Worm (Caenorhabditis elegans): Measurements from ENCODE around the gene sru-26.
A peak's percentile ranks its signal among the peaks of the same experiment; 100 is the strongest.

The sru-26 gene

DNA sequence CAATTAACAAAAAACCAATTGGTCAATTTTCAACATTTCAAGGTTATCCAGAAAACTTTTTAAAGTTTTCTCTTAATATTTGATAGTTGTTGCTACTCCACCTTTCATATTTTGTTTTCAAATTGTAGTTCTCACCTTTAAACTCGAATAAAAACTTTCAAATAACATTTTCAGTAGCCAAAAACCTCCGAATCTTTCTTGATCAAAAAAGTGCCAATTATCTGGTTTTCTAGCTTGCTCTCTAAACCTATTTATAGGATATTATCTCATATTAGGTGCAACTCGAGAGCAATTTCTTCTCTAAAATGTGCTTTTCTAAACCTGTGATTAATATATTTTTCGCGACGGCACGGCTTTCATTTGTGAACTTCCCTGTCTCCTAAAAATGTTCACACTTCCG is at the start of gene sru-26:
Gene sru-26, plus strand, starts transcription at position 301 of the 400 bp plus-strand sequence.
- TF ChIP-seq pqm-1 (tag; optimal IDR thresholded peaks at IDR 0.05): no peak
- no peak for TF ChIP-seq pax-3 (tag; optimal IDR thresholded peaks at IDR 0.05)
- no peak for TF ChIP-seq unc-98 (GFP tag; IDR thresholded peaks at IDR 0.05)
- TF ChIP-seq ceh-90 (tag; optimal IDR thresholded peaks at IDR 0.05): no peak
- no peak for TF ChIP-seq xbp-1 (tag; optimal IDR thresholded peaks at IDR 0.05)
- no peak for TF ChIP-seq nhr-19 (GFP tag; conservative IDR thresholded peaks at IDR 0.05)
- TF ChIP-seq fkh-8 (tag; optimal IDR thresholded peaks at IDR 0.05): no peak
- no peak for TF ChIP-seq mdl-1 (tag; optimal IDR thresholded peaks at IDR 0.05)
- TF ChIP-seq fos-1 (tag; optimal IDR thresholded peaks at IDR 0.05): no peak
- no peak for TF ChIP-seq nhr-76 (tag; optimal IDR thresholded peaks at IDR 0.05)
- no peak for TF ChIP-seq nhr-77 (tag; optimal IDR thresholded peaks at IDR 0.05)
- TF ChIP-seq ceh-63 (GFP tag; optimal IDR thresholded peaks at IDR 0.05): no peak
- TF ChIP-seq lin-39 (tag; optimal IDR thresholded peaks at IDR 0.05): no peak
- no peak for TF ChIP-seq irx-1 (tag; optimal IDR thresholded peaks at IDR 0.05)
- no peak for TF ChIP-seq hlh-17 (GFP tag; optimal IDR thresholded peaks at IDR 0.05; ENCODE audit: borderline replicate concordance)
- TF ChIP-seq nhr-237 (tag; optimal IDR thresholded peaks at IDR 0.05): no peak
- no peak for TF ChIP-seq sox-4 (tag; optimal IDR thresholded peaks at IDR 0.05)
- no peak for TF ChIP-seq efl-1 (optimal IDR thresholded peaks at IDR 0.05)
- TF ChIP-seq efl-1 (GFP tag; optimal IDR thresholded peaks at IDR 0.05 in 1 of 2): no peak

DNA sequence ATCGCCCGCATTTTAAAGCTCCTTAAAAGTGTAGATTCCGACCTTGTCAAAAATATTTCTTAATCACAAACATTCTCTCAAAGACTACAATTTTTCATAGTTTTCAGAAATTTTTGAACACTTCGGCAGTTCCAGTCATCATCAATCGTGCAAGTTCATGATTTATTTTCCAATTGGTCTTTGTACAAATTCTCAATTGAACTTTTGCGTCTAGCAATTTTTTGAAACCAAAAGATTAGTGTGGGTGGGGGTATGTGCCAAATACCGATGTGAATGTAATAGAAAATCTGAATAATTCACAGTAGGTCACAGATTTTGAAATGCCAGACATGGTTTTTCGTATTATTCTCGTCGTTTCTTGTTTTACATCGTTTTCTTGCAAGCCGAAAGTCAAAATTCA is 48.9 kb upstream of the sru-26 start, which contains the start of gene clec-185:
Gene clec-185, plus strand, starts transcription at position 301 of the 400 bp plus-strand sequence.
- TF ChIP-seq nhr-19 (GFP tag; conservative IDR thresholded peaks at IDR 0.05): no peak
- no peak for TF ChIP-seq efl-1 (optimal IDR thresholded peaks at IDR 0.05)
- TF ChIP-seq efl-1 (GFP tag; optimal IDR thresholded peaks at IDR 0.05 in 1 of 2): peak in 1 of 2 experiments; percentile 79

DNA sequence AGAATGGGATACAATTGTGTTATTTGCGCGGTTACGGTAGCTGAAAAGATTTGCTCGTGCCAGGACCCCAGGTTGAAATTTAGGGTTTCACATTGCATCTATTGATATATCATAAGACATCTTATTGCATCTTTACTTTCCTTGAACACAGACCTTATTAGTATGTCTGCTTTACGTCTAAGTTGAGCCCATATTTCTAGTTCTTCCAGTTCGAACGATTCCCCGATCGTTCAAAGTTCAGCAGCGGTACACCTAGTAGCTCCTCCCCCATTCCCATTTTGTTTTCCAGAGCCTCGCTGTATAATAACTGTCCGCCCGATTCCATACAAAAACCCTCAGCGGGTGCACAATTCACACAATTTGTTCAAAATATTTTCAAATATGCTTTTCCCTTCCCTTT is 45.6 kb upstream of the sru-26 start, which contains the start of gene C25G4.17:
Gene C25G4.17, plus strand, starts transcription at position 301 of the 400 bp plus-strand sequence.
- TF ChIP-seq C34B4.2 (tag; optimal IDR thresholded peaks at IDR 0.05): no peak
- no peak for TF ChIP-seq nhr-19 (GFP tag; conservative IDR thresholded peaks at IDR 0.05)
- TF ChIP-seq F16B12.6 (tag; optimal IDR thresholded peaks at IDR 0.05): no peak
- TF ChIP-seq fos-1 (tag; optimal IDR thresholded peaks at IDR 0.05): no peak
- TF ChIP-seq pax-3 (tag; optimal IDR thresholded peaks at IDR 0.05): no peak
- TF ChIP-seq pag-3 (tag; optimal IDR thresholded peaks at IDR 0.05; ENCODE audit: borderline replicate concordance, insufficient read depth): no peak
- no peak for TF ChIP-seq ces-1 (GFP tag; optimal IDR thresholded peaks at IDR 0.05)
- no peak for TF ChIP-seq lin-13 (GFP tag; optimal IDR thresholded peaks at IDR 0.05)

DNA sequence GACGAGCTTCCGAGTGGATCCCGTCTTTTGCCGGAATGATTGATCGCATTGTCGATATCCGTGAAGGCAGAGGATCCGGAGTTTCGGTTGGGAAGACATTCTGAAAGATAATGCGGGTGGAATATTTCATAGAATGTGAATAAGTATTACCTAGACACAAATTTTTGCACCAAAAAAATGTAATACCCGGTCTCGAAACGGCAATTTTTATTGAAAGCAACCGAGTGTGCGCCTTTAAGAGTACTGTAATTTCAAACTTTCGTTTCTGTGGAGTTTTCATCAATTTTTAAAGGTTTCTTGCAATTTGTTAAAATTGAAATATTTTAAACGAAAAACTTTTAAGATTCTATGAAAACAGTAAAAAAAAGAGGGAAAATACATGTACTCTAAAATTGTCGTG is 43.4 kb upstream of the sru-26 start, which contains the start of gene C25G4.2:
Gene C25G4.2, minus strand, starts transcription at position 100 of the 400 bp plus-strand sequence.
- TF ChIP-seq alr-1 (tag; optimal IDR thresholded peaks at IDR 0.05; ENCODE audit: borderline replicate concordance): no peak
- TF ChIP-seq unc-130 (tag; optimal IDR thresholded peaks at IDR 0.05): no peak
- TF ChIP-seq pag-3 (tag; optimal IDR thresholded peaks at IDR 0.05; ENCODE audit: borderline replicate concordance, insufficient read depth): no peak
- no peak for TF ChIP-seq swsn-7 (tag; optimal IDR thresholded peaks at IDR 0.05)
- no peak for TF ChIP-seq mef-2 (tag; optimal IDR thresholded peaks at IDR 0.05)
- no peak for TF ChIP-seq rnt-1 (tag; optimal IDR thresholded peaks at IDR 0.05)
- no peak for TF ChIP-seq grh-1 (GFP tag; IDR thresholded peaks at IDR 0.05)
- no peak for TF ChIP-seq nhr-11 (tag; optimal IDR thresholded peaks at IDR 0.05)
- no peak for TF ChIP-seq fkh-10 (GFP tag; optimal IDR thresholded peaks at IDR 0.05)
- TF ChIP-seq irx-1 (tag; optimal IDR thresholded peaks at IDR 0.05): no peak
- TF ChIP-seq elt-3 (tag; optimal IDR thresholded peaks at IDR 0.05): no peak
- TF ChIP-seq efl-1 (optimal IDR thresholded peaks at IDR 0.05): no peak
- TF ChIP-seq efl-1 (GFP tag; optimal IDR thresholded peaks at IDR 0.05 in 1 of 2): no peak
- no peak for TF ChIP-seq unc-62 (GFP tag; optimal IDR thresholded peaks at IDR 0.05)
- no peak for TF ChIP-seq hpl-2 (GFP tag; optimal IDR thresholded peaks at IDR 0.05)
- TF ChIP-seq isw-1 (GFP tag; IDR thresholded peaks at IDR 0.05): no peak
- TF ChIP-seq zip-4 (GFP tag; optimal IDR thresholded peaks at IDR 0.05): no peak

Measured in whole organism, L1 larva.